Fruit fly (Drosophila melanogaster) whole organism, embryonic: Measurements from ENCODE around the gene CG13409.

Experiments
- CG10979 ChIP-seq: fragments of 200-800 bp; sonication (Bioruptor generic); optimal IDR thresholded peaks from 2 replicates; lab custom pipeline; 2018; ENCODE audit warnings: missing biosample characterization, mild to moderate bottlenecking, missing genetic modification characterization, moderate library complexity
- CG12155 ChIP-seq: fragments of 200-800 bp; sonication (Bioruptor generic); optimal IDR thresholded peaks from 3 replicates; lab custom pipeline; 2016; ENCODE audit warnings: missing biosample characterization, missing genetic modification characterization
- CG12391 ChIP-seq: fragments of 200-800 bp; sonication (Bioruptor generic); optimal IDR thresholded peaks from 3 replicates; lab custom pipeline; 2018; ENCODE audit warnings: missing biosample characterization, mild to moderate bottlenecking, missing genetic modification characterization, moderate library complexity
- CG13775 ChIP-seq: fragments of 200-800 bp; sonication (Bioruptor generic); optimal IDR thresholded peaks from 3 replicates; lab custom pipeline; 2017; ENCODE audit warnings: missing biosample characterization, mild to moderate bottlenecking, missing genetic modification characterization
- CG18011 ChIP-seq: fragments of 200-800 bp; sonication (Bioruptor generic); optimal IDR thresholded peaks from 2 replicates; lab custom pipeline; 2017; ENCODE audit warnings: missing biosample characterization, missing genetic modification characterization, mild to moderate bottlenecking, moderate library complexity, missing genotype
- CG1832 ChIP-seq: fragments of 200-800 bp; sonication (Bioruptor generic); optimal IDR thresholded peaks from 2 replicates; lab custom pipeline; 2017; ENCODE audit warnings: missing biosample characterization, mild to moderate bottlenecking, missing genetic modification characterization, inconsistent platforms
- CG18476 ChIP-seq: fragments of 200-800 bp; sonication (Bioruptor generic); optimal IDR thresholded peaks from 2 replicates; lab custom pipeline; 2016; ENCODE audit warnings: missing biosample characterization, mild to moderate bottlenecking, missing genetic modification characterization
- CG2199 ChIP-seq: fragments of 200-800 bp; sonication (Bioruptor generic); IDR thresholded peaks from 3 replicates; pipeline ENCODE4 v1.3.6; 2022; ENCODE audit warnings: missing biosample characterization, missing genetic modification characterization
- CG32532 ChIP-seq: fragments of 200-800 bp; sonication (Bioruptor generic); IDR thresholded peaks from 2 replicates; pipeline ENCODE4 v1.3.6; 2022; ENCODE audit warnings: missing biosample characterization, missing genetic modification characterization
- CG34376 ChIP-seq: fragments of 200-800 bp; sonication (Bioruptor generic); optimal IDR thresholded peaks from 2 replicates; lab custom pipeline; 2018; ENCODE audit warnings: missing biosample characterization, mild to moderate bottlenecking, missing genetic modification characterization
- CG3995 ChIP-seq: fragments of 200-800 bp; sonication (Bioruptor generic); optimal IDR thresholded peaks from 3 replicates; lab custom pipeline; 2016; ENCODE audit warnings: missing biosample characterization, missing genetic modification characterization
- CG6854 ChIP-seq: fragments of 200-800 bp; sonication (Bioruptor generic); optimal IDR thresholded peaks from 3 replicates; lab custom pipeline; 2017; ENCODE audit warnings: missing biosample characterization, mild to moderate bottlenecking, missing genetic modification characterization
- CG7963 ChIP-seq: fragments of 200-800 bp; sonication (Bioruptor generic); IDR thresholded peaks from 3 replicates; pipeline ENCODE4 v1.3.6; 2022; ENCODE audit warnings: missing biosample characterization, missing genetic modification characterization; ENCODE audit not compliant: partially characterized antibody
- CG8281 ChIP-seq: fragments of 200-800 bp; sonication (Bioruptor generic); optimal IDR thresholded peaks from 2 replicates; lab custom pipeline; 2018; ENCODE audit warnings: missing biosample characterization, mild to moderate bottlenecking, missing genetic modification characterization, moderate library complexity
- CG8290 ChIP-seq, 3 experiments: fragments of 200-800 bp; sonication (Bioruptor generic); optimal IDR thresholded peaks; 2 replicates each; lab custom pipeline; 2016 to 2019; ENCODE audit warnings: missing biosample characterization in 3 of 3, missing genetic modification characterization in 3 of 3, mild to moderate bottlenecking in 2 of 3, moderate library complexity in 1 of 3
- CG8388 ChIP-seq: fragments of 200-800 bp; sonication (Bioruptor generic); optimal IDR thresholded peaks from 2 replicates; lab custom pipeline; 2019; ENCODE audit warnings: missing biosample characterization, mild to moderate bottlenecking, missing genetic modification characterization, moderate library complexity
- CG9876 ChIP-seq: fragments of 200-800 bp; sonication (Bioruptor generic); optimal IDR thresholded peaks from 2 replicates; lab custom pipeline; 2016; ENCODE audit warnings: missing biosample characterization, missing genetic modification characterization
- Dad ChIP-seq: fragments of 200-800 bp; sonication (Bioruptor generic); optimal IDR thresholded peaks from 3 replicates; lab custom pipeline; 2016; ENCODE audit warnings: missing biosample characterization, missing genetic modification characterization
- Ets65A ChIP-seq: fragments of 200-800 bp; sonication (Bioruptor generic); peaks from one replicate; lab custom pipeline; 2016; ENCODE audit warnings: missing biosample characterization, missing genetic modification characterization
- H2.0 ChIP-seq: fragments of 200-800 bp; sonication (Bioruptor generic); IDR thresholded peaks from 2 replicates; pipeline ENCODE4 v1.3.6; 2022; ENCODE audit warnings: missing biosample characterization, missing genetic modification characterization
- Hmr ChIP-seq: fragments of 200-800 bp; sonication (Bioruptor generic); optimal IDR thresholded peaks from 3 replicates; lab custom pipeline; 2017; ENCODE audit warnings: mild to moderate bottlenecking, missing biosample characterization, missing genetic modification reagents, missing genetic modification characterization
- Hr39 ChIP-seq: fragments of >200 bp; optimal IDR thresholded peaks from 2 replicates; lab custom pipeline; 2017
- MTF-1 ChIP-seq: fragments of 200-800 bp; sonication (Bioruptor generic); optimal IDR thresholded peaks from 2 replicates; lab custom pipeline; 2018; ENCODE audit warnings: missing biosample characterization, mild to moderate bottlenecking, missing genetic modification characterization, borderline replicate concordance
- Mad ChIP-seq: fragments of 200-800 bp; sonication (Bioruptor generic); optimal IDR thresholded peaks from 2 replicates; lab custom pipeline; 2016; ENCODE audit warnings: missing biosample characterization, missing genetic modification characterization
- NFAT ChIP-seq: fragments of 200-800 bp; sonication (Bioruptor generic); IDR thresholded peaks from 2 replicates; pipeline ENCODE4 v1.3.6; 2022; ENCODE audit warnings: missing biosample characterization, missing genetic modification characterization
- Neu2 ChIP-seq: fragments of 200-800 bp; sonication (Bioruptor generic); optimal IDR thresholded peaks from 3 replicates; lab custom pipeline; 2016; ENCODE audit warnings: missing biosample characterization, missing genetic modification characterization, borderline replicate concordance
- Nf-YA ChIP-seq: fragments of 200-800 bp; sonication (Bioruptor generic); IDR thresholded peaks from 2 replicates; pipeline ENCODE4 v1.3.6; 2022; ENCODE audit warnings: missing biosample characterization, missing genetic modification characterization
- Side ChIP-seq: fragments of 200-800 bp; sonication (Bioruptor generic); optimal IDR thresholded peaks from 2 replicates; lab custom pipeline; 2016; ENCODE audit warnings: missing biosample characterization, missing genetic modification characterization
- Stat92E ChIP-seq, 3 experiments: fragments of >200 bp in 2 of 3; fragments of 200-800 bp in 1 of 3; sonication (Bioruptor generic) in 1 of 3; optimal IDR thresholded peaks; 2 replicates each; lab custom pipeline; 2017 to 2019; ENCODE audit warnings: missing biosample characterization in 3 of 3, missing genetic modification characterization in 3 of 3, mild to moderate bottlenecking in 1 of 3, moderate library complexity in 1 of 3
- Tbp ChIP-seq: fragments of >200 bp; optimal IDR thresholded peaks from 2 replicates; lab custom pipeline; 2018; ENCODE audit warnings: missing biosample characterization, missing genetic modification characterization
- ab ChIP-seq: fragments of 200-800 bp; sonication (Bioruptor generic); optimal IDR thresholded peaks from 2 replicates; lab custom pipeline; 2016; ENCODE audit warnings: missing biosample characterization, missing genetic modification characterization
- abd-A ChIP-seq: fragments of 200-800 bp; sonication (Bioruptor generic); optimal IDR thresholded peaks from 3 replicates; lab custom pipeline; 2019; ENCODE audit warnings: missing biosample characterization, mild to moderate bottlenecking, missing genetic modification characterization, moderate library complexity
- cad ChIP-seq: fragments of >200 bp; optimal IDR thresholded peaks from 2 replicates; lab custom pipeline; 2017; ENCODE audit warnings: missing biosample characterization, missing genetic modification characterization
- croc ChIP-seq: fragments of 200-800 bp; sonication (Bioruptor generic); conservative IDR thresholded peaks from 3 replicates; pipeline ENCODE4 v1.3.6; 2022; ENCODE audit warnings: missing biosample characterization, missing genetic modification characterization
- crol ChIP-seq: fragments of 200-800 bp; sonication (Bioruptor generic); IDR thresholded peaks from 2 replicates; pipeline ENCODE4 v1.3.6; 2022; ENCODE audit warnings: missing biosample characterization, missing genetic modification characterization
- dmrt99B ChIP-seq: fragments of 200-800 bp; sonication (Bioruptor generic); optimal IDR thresholded peaks from 2 replicates; lab custom pipeline; 2018; ENCODE audit warnings: missing biosample characterization, mild to moderate bottlenecking, missing genetic modification characterization, moderate library complexity
- esg ChIP-seq: fragments of 200-800 bp; sonication (Bioruptor generic); conservative IDR thresholded peaks from 2 replicates; pipeline ENCODE4 v1.3.6; 2022; ENCODE audit warnings: missing biosample characterization, missing genetic modification characterization
- eve ChIP-seq, 2 experiments: fragments of >200 bp; optimal IDR thresholded peaks; 2 replicates each; lab custom pipeline; 2017; ENCODE audit warnings: missing biosample characterization in 2 of 2, missing genetic modification characterization in 2 of 2
- gsb-n ChIP-seq: fragments of 200-800 bp; sonication (Bioruptor generic); optimal IDR thresholded peaks from 3 replicates; lab custom pipeline; 2018; ENCODE audit warnings: missing biosample characterization, mild to moderate bottlenecking, missing genetic modification characterization
- kay ChIP-seq: fragments of 200-800 bp; sonication (Bioruptor generic); optimal IDR thresholded peaks from 2 replicates; lab custom pipeline; 2016; ENCODE audit warnings: missing biosample characterization, missing genetic modification characterization
- mam ChIP-seq: fragments of 200-800 bp; sonication (Bioruptor generic); optimal IDR thresholded peaks from 3 replicates; lab custom pipeline; 2016; ENCODE audit warnings: missing biosample characterization, missing genetic modification characterization
- pan ChIP-seq, 4 experiments: fragments of >200 bp in 3 of 4; fragments of 200-800 bp in 1 of 4; sonication (Bioruptor generic) in 1 of 4; optimal IDR thresholded peaks in 3 of 4; IDR thresholded peaks in 1 of 4; 2 replicates each; pipeline versions ENCODE4 v1.3.6 to Lab custom; 2017 to 2022; ENCODE audit warnings: missing biosample characterization in 2 of 4, missing genetic modification characterization in 2 of 4, mixed read lengths in 1 of 4
- pzg ChIP-seq: fragments of 200-800 bp; sonication (Bioruptor generic); optimal IDR thresholded peaks from 3 replicates; lab custom pipeline; 2018; ENCODE audit warnings: missing biosample characterization, mild to moderate bottlenecking, missing genetic modification characterization, moderate library complexity
- ranshi ChIP-seq: fragments of 200-800 bp; sonication (Bioruptor generic); IDR thresholded peaks from 2 replicates; pipeline ENCODE4 v1.3.6; 2022; ENCODE audit warnings: missing biosample characterization, missing genetic modification characterization
- sens-2 ChIP-seq: fragments of 200-800 bp; sonication (Bioruptor generic); IDR thresholded peaks from 2 replicates; pipeline ENCODE4 v1.3.6; 2022; ENCODE audit warnings: missing biosample characterization, missing genetic modification characterization
- sim ChIP-seq: fragments of 200-800 bp; sonication (Bioruptor generic); IDR thresholded peaks from 2 replicates; pipeline ENCODE4 v1.3.6; 2022; ENCODE audit warnings: missing biosample characterization, missing genetic modification characterization
- sqz ChIP-seq: fragments of 200-800 bp; sonication (Bioruptor generic); optimal IDR thresholded peaks from 3 replicates; lab custom pipeline; 2018; ENCODE audit warnings: missing biosample characterization, mild to moderate bottlenecking, missing genetic modification characterization
- toy ChIP-seq: fragments of 200-800 bp; sonication (Bioruptor generic); IDR thresholded peaks from 2 replicates; pipeline ENCODE4 v1.3.6; 2022; ENCODE audit warnings: missing biosample characterization, missing genetic modification characterization
- tup ChIP-seq: fragments of 200-800 bp; sonication (Bioruptor generic); optimal IDR thresholded peaks from 2 replicates; lab custom pipeline; 2016; ENCODE audit warnings: missing biosample characterization, mild to moderate bottlenecking, missing genetic modification characterization, moderate library complexity

Gene CG13409

dm6 chr3R:22040400-22040799, 8.7 kb upstream of the CG13409 start (continued):
- no peak for TF ChIP-seq gsb-n (tag; lab: Kevin White, UChicago)
- TF ChIP-seq kay (GFP tag; lab: Kevin White, UChicago) = no peak
- no peak for TF ChIP-seq CG1832 (GFP tag; lab: Kevin White, UChicago)
- TF ChIP-seq CG7963 (GFP tag; lab: Robert Waterston, UW) = no peak
- peak; percentile 69 for TF ChIP-seq abd-A (tag; lab: Kevin White, UChicago)
- TF ChIP-seq MTF-1 (GFP tag; lab: Kevin White, UChicago) = no peak
- TF ChIP-seq eve (GFP tag; optimal IDR thresholded peaks at IDR 0.05; lab: Kevin White, UChicago) = no peak
- TF ChIP-seq pan (optimal IDR thresholded peaks at IDR 0.05; lab: Kevin White, UChicago) = no peak
- peak in 1 of 2 experiments; percentile 5 for TF ChIP-seq pan (GFP tag; optimal IDR thresholded peaks at IDR 0.05 in 1 of 2, IDR thresholded peaks at IDR 0.05 in 1 of 2)

DNA sequence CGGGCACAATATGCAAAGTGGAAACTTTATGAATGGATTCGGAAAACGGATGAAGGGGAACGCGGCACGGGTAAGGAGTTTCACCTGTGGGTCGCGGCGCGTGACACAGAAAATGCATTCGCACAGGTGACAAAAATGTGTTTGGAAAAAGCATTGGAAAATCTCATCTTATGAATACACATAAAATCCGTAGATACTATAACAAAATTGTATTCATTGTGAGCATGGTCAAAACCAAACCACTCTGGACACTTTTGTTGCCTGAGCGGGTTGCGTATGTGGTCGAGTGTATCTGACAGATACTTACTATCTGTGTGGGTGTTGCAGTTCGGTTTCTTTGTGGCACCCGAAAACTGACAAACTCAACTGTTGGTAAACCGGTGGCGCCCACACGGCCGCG, 7.8 kb upstream of the CG13409 start:
- peak; percentile 58 for TF ChIP-seq CG10979
- no peak for TF ChIP-seq CG3995
- TF ChIP-seq Ets65A (GFP tag; lab: Kevin White, UChicago) = peak; percentile 33
- peak; percentile 74; the same call in 1 of the 2 replicates for TF ChIP-seq sim
- TF ChIP-seq crol (GFP tag; lab: Robert Waterston, UW) = no peak
- TF ChIP-seq CG8388 (GFP tag; lab: Kevin White, UChicago) = peak; percentile 24
- TF ChIP-seq CG18476 = peak; percentile 18
- no peak for TF ChIP-seq ab
- peak; percentile 61 for TF ChIP-seq CG12391 (tag; lab: Kevin White, UChicago)
- TF ChIP-seq CG34376 = no peak
- TF ChIP-seq pzg (GFP tag; lab: Kevin White, UChicago) = no peak
- peak; percentile 27; the same call in 1 of the 2 replicates for TF ChIP-seq CG32532 (GFP tag; lab: Robert Waterston, UW)
- TF ChIP-seq tup (GFP tag; lab: Kevin White, UChicago) = no peak
- no peak for TF ChIP-seq CG8281
- no peak for TF ChIP-seq CG2199 (GFP tag; lab: Robert Waterston, UW)
- peak; percentile 29; the same call in 1 of the 2 replicates for TF ChIP-seq esg
- TF ChIP-seq CG6854 = no peak
- peak; percentile 63 for TF ChIP-seq ranshi (GFP tag; lab: Robert Waterston, UW)
- TF ChIP-seq Tbp (GFP tag; lab: Kevin White, UChicago) = no peak
- TF ChIP-seq Nf-YA = peak; percentile 42; the same call in 1 of the 2 replicates
- TF ChIP-seq mam (GFP tag; lab: Kevin White, UChicago) = no peak
- no peak for TF ChIP-seq toy (GFP tag; lab: Robert Waterston, UW)
- TF ChIP-seq Stat92E (GFP tag; optimal IDR thresholded peaks at IDR 0.05; lab: Kevin White, UChicago) = no peak
- TF ChIP-seq croc (GFP tag; lab: Robert Waterston, UW) = no peak; the same call in 2 of the 3 replicates
- TF ChIP-seq Side (GFP tag; lab: Kevin White, UChicago) = no peak
- no peak for TF ChIP-seq Dad (GFP tag; lab: Kevin White, UChicago)
- no peak for TF ChIP-seq sqz (GFP tag; lab: Kevin White, UChicago)
- no peak for TF ChIP-seq cad (GFP tag; lab: Kevin White, UChicago)
- no peak for TF ChIP-seq Neu2 (GFP tag; lab: Kevin White, UChicago)
- TF ChIP-seq CG13775 (GFP tag; lab: Kevin White, UChicago) = peak; percentile 29
- peak; percentile 17 for TF ChIP-seq Mad (GFP tag; lab: Kevin White, UChicago)
- TF ChIP-seq NFAT = 0 out of 2 replicates have a peak, but pooled peaks have one; percentile 5
- no peak for TF ChIP-seq CG12155 (GFP tag; lab: Kevin White, UChicago)
- TF ChIP-seq Hr39 (lab: Kevin White, UChicago) = no peak
- TF ChIP-seq CG8290 (GFP tag; optimal IDR thresholded peaks at IDR 0.05; lab: Kevin White, UChicago) = no peak
- TF ChIP-seq CG8290 (tag; optimal IDR thresholded peaks at IDR 0.05; lab: Kevin White, UChicago) = no peak
- TF ChIP-seq CG9876 (GFP tag; lab: Kevin White, UChicago) = no peak
- TF ChIP-seq dmrt99B (tag; lab: Kevin White, UChicago) = no peak
- TF ChIP-seq sens-2 (GFP tag; lab: Robert Waterston, UW) = peak; percentile 38; the same call in 1 of the 2 replicates
- no peak for TF ChIP-seq Hmr
- TF ChIP-seq CG18011 (GFP tag; lab: Kevin White, UChicago) = no peak
- peak; percentile 71 for TF ChIP-seq H2.0 (GFP tag; lab: Robert Waterston, UW)
